Fruit fly (Drosophila melanogaster) whole organism, embryonic: Measurements from ENCODE around the gene CG6287.

ENCODE experiments used
- Abd-B ChIP-seq: fragments of 200-800 bp; sonication (Bioruptor generic); optimal IDR thresholded peaks from 2 replicates; lab custom pipeline; 2018; ENCODE audit warnings: missing biosample characterization, mild to moderate bottlenecking, missing genetic modification characterization, moderate library complexity
- Atf6 ChIP-seq: fragments of 200-800 bp; sonication (Bioruptor generic); IDR thresholded peaks from 2 replicates; pipeline ENCODE4 v1.3.6; 2022; ENCODE audit warnings: missing biosample characterization, missing genetic modification characterization
- Bgb ChIP-seq: fragments of 200-800 bp; sonication (Bioruptor generic); IDR thresholded peaks from 2 replicates; pipeline ENCODE4 v1.3.6; 2022; ENCODE audit warnings: missing biosample characterization, missing genetic modification characterization; ENCODE audit not compliant: partially characterized antibody
- C15 ChIP-seq: fragments of 200-800 bp; sonication (Bioruptor generic); IDR thresholded peaks from 3 replicates; pipeline ENCODE4 v1.3.6; 2022; ENCODE audit warnings: missing biosample characterization, missing genetic modification characterization
- CG10543 ChIP-seq: fragments of 200-800 bp; sonication (Bioruptor generic); optimal IDR thresholded peaks from 3 replicates; lab custom pipeline; 2017; ENCODE audit warnings: missing biosample characterization, mild to moderate bottlenecking, missing genetic modification characterization, moderate library complexity
- CG10565 ChIP-seq: fragments of 200-800 bp; sonication (Bioruptor generic); optimal IDR thresholded peaks from 3 replicates; lab custom pipeline; 2016; ENCODE audit warnings: missing biosample characterization, mild to moderate bottlenecking, missing genetic modification characterization
- CG1233 ChIP-seq: fragments of 200-800 bp; sonication (Bioruptor generic); optimal IDR thresholded peaks from 4 replicates; lab custom pipeline; 2018; ENCODE audit warnings: missing biosample characterization, mild to moderate bottlenecking, missing genetic modification characterization
- CG12942 ChIP-seq: fragments of 200-800 bp; sonication (Bioruptor generic); optimal IDR thresholded peaks from 3 replicates; lab custom pipeline; 2016; ENCODE audit warnings: missing biosample characterization, missing genetic modification characterization
- CG15073 ChIP-seq: fragments of 200-800 bp; sonication (Bioruptor generic); optimal IDR thresholded peaks from 2 replicates; lab custom pipeline; 2016; ENCODE audit warnings: missing biosample characterization, missing genetic modification characterization
- CG1529 ChIP-seq: fragments of 200-800 bp; sonication (Bioruptor generic); optimal IDR thresholded peaks from 3 replicates; lab custom pipeline; 2018; ENCODE audit warnings: missing biosample characterization, missing genetic modification characterization
- CG34224 ChIP-seq: fragments of 200-800 bp; sonication (Bioruptor generic); IDR thresholded peaks from 3 replicates; pipeline ENCODE4 v1.3.6; 2022; ENCODE audit warnings: missing biosample characterization, missing genetic modification characterization; ENCODE audit not compliant: partially characterized antibody
- CG6683 ChIP-seq: fragments of 200-800 bp; sonication (Bioruptor generic); optimal IDR thresholded peaks from 2 replicates; lab custom pipeline; 2017; ENCODE audit warnings: missing biosample characterization, mild to moderate bottlenecking, missing genetic modification characterization, missing genetic modification reagents
- CG7987 ChIP-seq: fragments of 200-800 bp; sonication (Bioruptor generic); optimal IDR thresholded peaks from 2 replicates; lab custom pipeline; 2018; ENCODE audit warnings: missing biosample characterization, mild to moderate bottlenecking, missing genetic modification characterization, moderate library complexity
- CG8359 ChIP-seq: fragments of 200-800 bp; sonication (Bioruptor generic); optimal IDR thresholded peaks from 2 replicates; lab custom pipeline; 2017; ENCODE audit warnings: missing biosample characterization, mild to moderate bottlenecking, missing genetic modification characterization, borderline replicate concordance
- CG8765 ChIP-seq: fragments of 200-800 bp; sonication (Bioruptor generic); IDR thresholded peaks from 2 replicates; pipeline ENCODE4 v1.3.6; 2022; ENCODE audit warnings: missing biosample characterization, missing genetic modification characterization
- CG9215 ChIP-seq: fragments of 200-800 bp; sonication (Bioruptor generic); IDR thresholded peaks from 2 replicates; pipeline ENCODE4 v1.3.6; 2022; ENCODE audit warnings: missing biosample characterization, missing genetic modification characterization
- CG9797 ChIP-seq: fragments of 200-800 bp; sonication (Bioruptor generic); optimal IDR thresholded peaks from 3 replicates; lab custom pipeline; 2018; ENCODE audit warnings: missing biosample characterization, mild to moderate bottlenecking, missing genetic modification characterization
- Chrac-16 ChIP-seq: fragments of 200-800 bp; sonication (Bioruptor generic); optimal IDR thresholded peaks from 3 replicates; lab custom pipeline; 2016; ENCODE audit warnings: missing biosample characterization, missing genetic modification characterization
- Dek ChIP-seq: fragments of 200-800 bp; sonication (Bioruptor generic); optimal IDR thresholded peaks from 3 replicates; lab custom pipeline; 2019; ENCODE audit warnings: missing biosample characterization, mild to moderate bottlenecking, missing genetic modification characterization, moderate library complexity
- Dref ChIP-seq: fragments of 200-800 bp; sonication (Bioruptor generic); IDR thresholded peaks from 2 replicates; pipeline ENCODE4 v1.3.6; 2022; ENCODE audit warnings: missing biosample characterization, missing genetic modification characterization
- Hey ChIP-seq: fragments of 200-800 bp; sonication (Bioruptor generic); optimal IDR thresholded peaks from 3 replicates; lab custom pipeline; 2018; ENCODE audit warnings: missing biosample characterization, mild to moderate bottlenecking, missing genetic modification characterization
- Hr51 ChIP-seq, 2 experiments: fragments of 200-800 bp; sonication (Bioruptor generic); optimal IDR thresholded peaks; 2 replicates in 1 of 2; 3 replicates in 1 of 2; lab custom pipeline; 2016 to 2018; ENCODE audit warnings: missing biosample characterization in 2 of 2, missing genetic modification characterization in 2 of 2, mild to moderate bottlenecking in 1 of 2, moderate library complexity in 1 of 2
- Kr ChIP-seq: fragments of 200-800 bp; sonication (Bioruptor generic); optimal IDR thresholded peaks from 2 replicates; lab custom pipeline; 2017; ENCODE audit warnings: missing biosample characterization, mild to moderate bottlenecking, missing genetic modification characterization
- Mad ChIP-seq: fragments of 200-800 bp; sonication (Bioruptor generic); optimal IDR thresholded peaks from 2 replicates; lab custom pipeline; 2016; ENCODE audit warnings: missing biosample characterization, missing genetic modification characterization
- Myb ChIP-seq: fragments of 200-800 bp; sonication (Bioruptor generic); optimal IDR thresholded peaks from 2 replicates; lab custom pipeline; 2016; ENCODE audit warnings: missing biosample characterization, missing genetic modification characterization
- NC2α ChIP-seq: fragments of 200-800 bp; sonication (Bioruptor generic); optimal IDR thresholded peaks from 2 replicates; lab custom pipeline; 2016; ENCODE audit warnings: missing biosample characterization, missing genetic modification characterization
- NK7.1 ChIP-seq: fragments of 200-800 bp; sonication (Bioruptor generic); optimal IDR thresholded peaks from 3 replicates; lab custom pipeline; 2016; ENCODE audit warnings: missing biosample characterization, missing genetic modification characterization
- PHDP ChIP-seq: fragments of 200-800 bp; sonication (Bioruptor generic); optimal IDR thresholded peaks from 3 replicates; lab custom pipeline; 2018; ENCODE audit warnings: missing biosample characterization, mild to moderate bottlenecking, missing genetic modification characterization, moderate library complexity
- Pdp1 ChIP-seq, 2 experiments: fragments of 200-800 bp; sonication (Bioruptor generic); optimal IDR thresholded peaks; 3 replicates each; lab custom pipeline; 2016; ENCODE audit warnings: missing biosample characterization in 2 of 2, missing genetic modification characterization in 2 of 2, mild to moderate bottlenecking in 1 of 2, moderate library complexity in 1 of 2
- Six4 ChIP-seq: fragments of 200-800 bp; sonication (Bioruptor generic); optimal IDR thresholded peaks from 2 replicates; lab custom pipeline; 2016; ENCODE audit warnings: missing biosample characterization, missing genetic modification characterization
- Sox100B ChIP-seq: fragments of 200-800 bp; sonication (Bioruptor generic); optimal IDR thresholded peaks from 3 replicates; lab custom pipeline; 2018; ENCODE audit warnings: missing biosample characterization, mild to moderate bottlenecking, missing genetic modification characterization
- Tbp ChIP-seq: fragments of >200 bp; optimal IDR thresholded peaks from 2 replicates; lab custom pipeline; 2018; ENCODE audit warnings: missing biosample characterization, missing genetic modification characterization
- bbx ChIP-seq: fragments of 200-800 bp; sonication (Bioruptor generic); IDR thresholded peaks from 2 replicates; pipeline ENCODE4 v1.3.6; 2022; ENCODE audit warnings: missing biosample characterization, missing genetic modification characterization; ENCODE audit not compliant: partially characterized antibody
- cato ChIP-seq: fragments of 200-800 bp; sonication (Bioruptor generic); optimal IDR thresholded peaks from 2 replicates; lab custom pipeline; 2016; ENCODE audit warnings: missing biosample characterization, missing genetic modification characterization, borderline replicate concordance
- dati ChIP-seq: fragments of 200-800 bp; sonication (Bioruptor generic); IDR thresholded peaks from 2 replicates; pipeline ENCODE4 v1.3.6; 2022; ENCODE audit warnings: missing biosample characterization, missing genetic modification characterization
- dmrt99B ChIP-seq: fragments of 200-800 bp; sonication (Bioruptor generic); optimal IDR thresholded peaks from 2 replicates; lab custom pipeline; 2018; ENCODE audit warnings: missing biosample characterization, mild to moderate bottlenecking, missing genetic modification characterization, moderate library complexity
- ewg ChIP-seq: fragments of 200-800 bp; sonication (Bioruptor generic); optimal IDR thresholded peaks from 3 replicates; lab custom pipeline; 2017; ENCODE audit warnings: mild to moderate bottlenecking, missing biosample characterization, missing genetic modification reagents, missing genetic modification characterization
- fd3F ChIP-seq: fragments of 200-800 bp; sonication (Bioruptor generic); optimal IDR thresholded peaks from 2 replicates; lab custom pipeline; 2018; ENCODE audit warnings: missing biosample characterization, mild to moderate bottlenecking, missing genetic modification characterization, moderate library complexity
- gro ChIP-seq: fragments of 200-800 bp; sonication (Bioruptor generic); optimal IDR thresholded peaks from 2 replicates; lab custom pipeline; 2016; ENCODE audit warnings: missing biosample characterization, missing genetic modification characterization
- gsb-n ChIP-seq: fragments of 200-800 bp; sonication (Bioruptor generic); optimal IDR thresholded peaks from 3 replicates; lab custom pipeline; 2018; ENCODE audit warnings: missing biosample characterization, mild to moderate bottlenecking, missing genetic modification characterization
- luna ChIP-seq: fragments of 200-800 bp; sonication (Bioruptor generic); optimal IDR thresholded peaks from 2 replicates; lab custom pipeline; 2016; ENCODE audit warnings: missing biosample characterization, missing genetic modification characterization
- nerfin-2 ChIP-seq: fragments of 200-800 bp; sonication (Bioruptor generic); IDR thresholded peaks from 2 replicates; pipeline ENCODE4 v1.3.6; 2022; ENCODE audit warnings: missing biosample characterization, missing genetic modification characterization; ENCODE audit not compliant: partially characterized antibody
- odd ChIP-seq: fragments of 200-800 bp; sonication (Bioruptor generic); optimal IDR thresholded peaks from 2 replicates; lab custom pipeline; 2017; ENCODE audit warnings: missing biosample characterization, mild to moderate bottlenecking, missing genetic modification characterization
- otp ChIP-seq: fragments of 200-800 bp; sonication (Bioruptor generic); IDR thresholded peaks from 3 replicates; pipeline ENCODE4, ENCODE4 v1.3.6; 2022; ENCODE audit warnings: missing biosample characterization, missing genetic modification characterization
- ssp ChIP-seq: fragments of 200-800 bp; sonication (Bioruptor generic); IDR thresholded peaks from 2 replicates; pipeline ENCODE4 v1.3.6; 2022; ENCODE audit warnings: missing biosample characterization, missing genetic modification characterization
- stwl ChIP-seq: fragments of 200-800 bp; sonication (Bioruptor generic); optimal IDR thresholded peaks from 3 replicates; lab custom pipeline; 2018; ENCODE audit warnings: missing biosample characterization, mild to moderate bottlenecking, missing genetic modification characterization, moderate library complexity
- tin ChIP-seq: fragments of 200-800 bp; sonication (Bioruptor generic); optimal IDR thresholded peaks from 3 replicates; lab custom pipeline; 2016; ENCODE audit warnings: missing biosample characterization, missing genetic modification characterization
- tna ChIP-seq: fragments of 200-800 bp; sonication (Bioruptor generic); IDR thresholded peaks from 2 replicates; pipeline ENCODE4 v1.3.6; 2022; ENCODE audit warnings: missing biosample characterization, missing genetic modification characterization; ENCODE audit not compliant: partially characterized antibody
- unc-4 ChIP-seq: fragments of 200-800 bp; sonication (Bioruptor generic); IDR thresholded peaks from 2 replicates; pipeline ENCODE4 v1.3.6; 2022; ENCODE audit warnings: missing biosample characterization, missing genetic modification characterization; ENCODE audit not compliant: partially characterized antibody
- zen2 ChIP-seq: fragments of 200-800 bp; sonication (Bioruptor generic); IDR thresholded peaks from 3 replicates; pipeline ENCODE4 v1.3.6; 2022; ENCODE audit warnings: missing biosample characterization, missing genetic modification characterization; ENCODE audit not compliant: partially characterized antibody

The CG6287 gene

DNA sequence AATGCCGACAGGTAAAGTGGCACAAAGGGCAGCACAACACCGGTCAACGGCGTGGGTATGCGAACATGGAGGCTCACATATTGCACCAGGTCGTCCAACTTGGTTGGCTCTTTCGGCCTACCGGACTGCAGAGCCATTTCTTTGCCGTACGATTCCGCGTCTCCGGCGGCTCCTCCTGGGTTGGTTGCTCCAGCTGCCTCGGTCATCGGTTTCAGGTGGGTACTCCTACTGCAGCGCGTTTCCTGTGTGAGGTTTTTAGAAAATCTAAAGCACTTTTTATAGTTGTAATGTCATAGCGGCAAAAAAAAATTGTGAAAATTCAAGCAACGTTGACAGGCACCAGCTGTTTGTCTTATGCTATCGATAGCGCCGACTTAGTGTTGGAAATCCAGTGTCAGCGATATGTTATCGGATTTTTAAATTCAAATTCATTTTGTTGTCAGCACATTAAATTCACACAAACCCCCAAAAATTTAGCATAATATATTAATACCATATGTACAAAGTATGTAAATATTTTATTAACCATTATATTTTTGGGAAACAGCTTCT, 35.5 kb downstream of the CG6287 start, which contains the start of gene CG6230 (continued):
- TF ChIP-seq bbx (peak; percentile 73), Bgb (peak; percentile 71), otp (GFP tag; lab: Robert Waterston, UW) (no peak), Tbp (no peak), nerfin-2 (GFP tag; lab: Robert Waterston, UW) (peak; percentile 70), unc-4 (GFP tag; lab: Robert Waterston, UW) (peak; percentile 68), odd (no peak), CG9215 (GFP tag; lab: Robert Waterston, UW) (no peak), dati (no peak), CG7987 (no peak), cato (no peak), CG8765 (GFP tag; lab: Robert Waterston, UW) (no peak), Six4 (GFP tag; lab: Kevin White, UChicago) (no peak), PHDP (tag; lab: Kevin White, UChicago) (no peak), Pdp1 (GFP tag; optimal IDR thresholded peaks at IDR 0.05; lab: Kevin White, UChicago) (no peak), fd3F (GFP tag; lab: Kevin White, UChicago) (no peak), Chrac-16 (GFP tag; lab: Kevin White, UChicago) (no peak), Hr51 (GFP tag; optimal IDR thresholded peaks at IDR 0.05; lab: Kevin White, UChicago) (no peak), Sox100B (GFP tag; lab: Kevin White, UChicago) (no peak), Kr (GFP tag; lab: Kevin White, UChicago) (no peak), CG10543 (GFP tag; lab: Kevin White, UChicago) (no peak), Dref (peak; percentile 86), ewg (GFP tag; lab: Kevin White, UChicago) (no peak), Atf6 (GFP tag; lab: Robert Waterston, UW) (no peak), luna (no peak), CG10565 (no peak), CG6683 (GFP tag; lab: Kevin White, UChicago) (no peak), tna (0 out of 2 replicates have a peak, but pooled peaks have one; percentile 37), CG15073 (GFP tag; lab: Kevin White, UChicago) (no peak), C15 (GFP tag; lab: Robert Waterston, UW) (no peak), zen2 (peak; percentile 72; the same call in 2 of the 3 replicates), Myb (GFP tag; lab: Kevin White, UChicago) (peak; percentile 78), gro (no peak), CG9797 (GFP tag; lab: Kevin White, UChicago) (peak; percentile 18), NK7.1 (GFP tag; lab: Kevin White, UChicago) (no peak), CG12942 (GFP tag; lab: Kevin White, UChicago) (no peak), stwl (peak; percentile 40), gsb-n (tag; lab: Kevin White, UChicago) (no peak), dmrt99B (tag; lab: Kevin White, UChicago) (no peak), Hey (tag; lab: Kevin White, UChicago) (no peak), CG1233 (GFP tag; lab: Kevin White, UChicago) (no peak), CG1529 (GFP tag; lab: Kevin White, UChicago) (no peak), NC2α (GFP tag; lab: Kevin White, UChicago) (no peak), Abd-B (GFP tag; lab: Kevin White, UChicago) (no peak), ssp (no peak), CG34224 (GFP tag; lab: Robert Waterston, UW) (peak; percentile 73), tin (GFP tag; lab: Kevin White, UChicago) (no peak), Mad (GFP tag; lab: Kevin White, UChicago) (no peak), CG8359 (GFP tag; lab: Kevin White, UChicago) (no peak), Dek (tag; lab: Kevin White, UChicago) (no peak)
